Worm (Caenorhabditis elegans) whole organism, young adult: ENCODE data around the gene C17G1.14.

Experiments
- F33H1.4 ChIP-seq: fragments of 200-800 bp; sonication (Bioruptor generic); IDR thresholded peaks from 2 replicates; pipeline ENCODE4 v1.3.6; 2022; ENCODE audit warnings: missing genetic modification reagents, missing genetic modification characterization, missing compliant biosample characterization
- F49E8.2 ChIP-seq: sonication (generic microtip); optimal IDR thresholded peaks from 3 replicates; lab custom pipeline; 2017; ENCODE audit warnings: missing genetic modification characterization, mild to moderate bottlenecking, missing compliant biosample characterization, antibody characterized with exemption, moderate library complexity; ENCODE audit not compliant: insufficient read depth
- F52B5.7 ChIP-seq: sonication (generic microtip); optimal IDR thresholded peaks from 2 replicates; lab custom pipeline; 2016; ENCODE audit warnings: mild to moderate bottlenecking, missing genetic modification characterization, missing compliant biosample characterization
- Y56A3A.18 ChIP-seq: fragments of 200-800 bp; sonication (Bioruptor generic); IDR thresholded peaks from 2 replicates; pipeline ENCODE4 v1.3.6; 2022; ENCODE audit warnings: missing genetic modification reagents, missing genetic modification characterization, missing compliant biosample characterization
- bed-2 ChIP-seq: fragments of 200-800 bp; sonication (Bioruptor generic); IDR thresholded peaks from 2 replicates; pipeline ENCODE4 v1.3.6; 2022; ENCODE audit warnings: missing genetic modification reagents, missing genetic modification characterization, missing compliant biosample characterization
- ceh-100 ChIP-seq: fragments of 200-800 bp; sonication (Bioruptor generic); IDR thresholded peaks from 2 replicates; pipeline ENCODE4 v1.3.6; 2022; ENCODE audit warnings: missing genetic modification reagents, missing genetic modification characterization, missing compliant biosample characterization
- egl-18 ChIP-seq: fragments of 200-800 bp; sonication (Bioruptor generic); IDR thresholded peaks from 2 replicates; pipeline ENCODE4 v1.3.6; 2022; ENCODE audit warnings: missing genetic modification reagents, missing genetic modification characterization, missing compliant biosample characterization
- egl-44 ChIP-seq: fragments of 200-800 bp; sonication (Bioruptor generic); IDR thresholded peaks from 2 replicates; pipeline ENCODE4 v1.3.6; 2022; ENCODE audit warnings: missing genetic modification reagents, missing genetic modification characterization, missing compliant biosample characterization
- mxl-1 ChIP-seq: sonication (generic microtip); optimal IDR thresholded peaks from 2 replicates; lab custom pipeline; 2016; ENCODE audit warnings: missing genetic modification characterization, missing compliant biosample characterization
- rpc-1 ChIP-seq, 2 experiments: fragments of 150-350 bp in 1 of 2; sonication (generic microtip) in 1 of 2; optimal IDR thresholded peaks; 2 replicates each; lab custom pipeline; 2014 to 2018; ENCODE audit warnings: missing biosample characterization in 1 of 2, missing genetic modification characterization in 1 of 2, missing genetic modification reagents in 1 of 2, missing genotype in 1 of 2
- snpc-4 ChIP-seq, 5 experiments: fragments of 150-350 bp in 1 of 5; sonication (generic microtip) in 4 of 5; optimal IDR thresholded peaks; 2 replicates each; lab custom pipeline; 2014 to 2018; ENCODE audit warnings: missing genetic modification characterization in 5 of 5, missing biosample characterization in 3 of 5, antibody characterized with exemption in 2 of 5, mild to moderate bottlenecking in 2 of 5, missing compliant biosample characterization in 2 of 5, missing genotype in 2 of 5, moderate library complexity in 2 of 5, missing genetic modification reagents in 1 of 5
- tbx-9 ChIP-seq: sonication (generic microtip); optimal IDR thresholded peaks from 2 replicates; lab custom pipeline; 2016; ENCODE audit warnings: borderline replicate concordance, missing genetic modification characterization, inconsistent platforms, missing compliant biosample characterization
- zfh-2 ChIP-seq: fragments of 200-800 bp; sonication (Bioruptor generic); conservative IDR thresholded peaks from 2 replicates; pipeline ENCODE4 v1.3.6; 2022; ENCODE audit warnings: missing genetic modification reagents, missing genetic modification characterization, missing compliant biosample characterization
- ztf-28 ChIP-seq: fragments of 200-800 bp; sonication (Bioruptor generic); IDR thresholded peaks from 2 replicates; pipeline ENCODE4 v1.3.6; 2022; ENCODE audit warnings: missing genetic modification reagents, missing genetic modification characterization, missing compliant biosample characterization
- ztf-3 ChIP-seq: fragments of 200-800 bp; sonication (Bioruptor generic); optimal IDR thresholded peaks from 2 replicates; lab custom pipeline; 2018; ENCODE audit warnings: mild to moderate bottlenecking, missing genetic modification characterization, missing compliant biosample characterization

The C17G1.14 gene

DNA sequence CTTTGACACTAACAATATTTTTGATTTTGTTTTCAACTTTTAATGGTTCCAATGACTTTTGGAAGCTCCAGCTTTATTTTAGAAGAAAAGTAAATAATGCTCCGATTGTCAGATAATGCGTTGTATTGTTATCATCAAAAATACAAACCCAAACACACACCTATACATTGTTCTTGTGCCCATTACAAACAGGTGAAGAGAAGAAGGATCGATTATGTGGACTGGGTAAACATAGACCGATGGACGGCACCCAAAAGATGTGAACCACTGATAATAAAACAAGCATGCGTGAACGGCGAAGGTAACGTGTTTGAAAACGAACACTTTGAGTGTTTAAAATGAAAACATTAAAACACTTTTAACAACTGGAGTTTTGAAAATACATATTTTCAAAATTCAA is 48.6 kb downstream of the C17G1.14 start:
- no peak for TF ChIP-seq F49E8.2
- no peak for TF ChIP-seq egl-44 (GFP tag; lab: Robert Waterston, UW)
- TF ChIP-seq bed-2 (GFP tag; lab: Robert Waterston, UW): no peak
- no peak for TF ChIP-seq ceh-100 (GFP tag; lab: Robert Waterston, UW)
- TF ChIP-seq F33H1.4: no peak
- TF ChIP-seq Y56A3A.18 (GFP tag; lab: Robert Waterston, UW): no peak
- no peak for TF ChIP-seq ztf-3 (GFP tag; lab: Kevin White, UChicago)
- TF ChIP-seq mxl-1 (tag; lab: Kevin White, UChicago): no peak
- no peak for TF ChIP-seq tbx-9 (tag; lab: Kevin White, UChicago)
- no peak for TF ChIP-seq rpc-1 (optimal IDR thresholded peaks at IDR 0.05; lab: Kevin White, UChicago)
- no peak for TF ChIP-seq rpc-1 (tag; optimal IDR thresholded peaks at IDR 0.05; lab: Kevin White, UChicago)
- no peak for TF ChIP-seq zfh-2 (GFP tag; lab: Robert Waterston, UW)
- TF ChIP-seq ztf-28 (GFP tag; lab: Robert Waterston, UW): no peak
- no peak for TF ChIP-seq F52B5.7

DNA sequence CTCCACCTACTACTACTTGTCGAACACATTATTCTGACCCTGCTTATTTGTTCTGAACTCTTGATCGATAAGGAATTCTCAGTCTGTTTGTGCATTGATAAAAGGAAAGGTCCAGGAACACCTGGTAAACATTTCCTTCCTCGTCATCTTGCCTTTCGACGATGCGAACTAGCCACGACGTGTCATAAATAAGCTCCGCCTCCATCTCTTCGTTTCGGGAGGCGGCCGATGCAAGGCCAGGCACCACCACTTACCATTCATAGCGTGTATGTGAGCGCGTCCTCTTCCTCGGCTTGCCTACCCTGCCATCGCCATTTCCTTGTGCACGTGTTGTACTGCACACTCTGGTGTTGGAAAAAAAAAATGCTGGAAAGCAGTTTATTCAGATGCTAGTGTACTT is 50.3 kb downstream of the C17G1.14 start:
- TF ChIP-seq egl-18 (GFP tag; lab: Robert Waterston, UW) (no peak), snpc-4 (GFP tag; optimal IDR thresholded peaks at IDR 0.05; lab: Kevin White, UChicago) (no peak), snpc-4 (tag; optimal IDR thresholded peaks at IDR 0.05; lab: Kevin White, UChicago) (peak in 2 of 4 experiments; percentile 63 to 71)
